Worm (Caenorhabditis elegans) whole organism, L4 larva: ENCODE data around the gene srlf-27.
A peak's percentile ranks its signal among the peaks of the same experiment; 100 is the strongest.

Experiments
- D1046.2 ChIP-seq: fragments of 200-800 bp; sonication (Bioruptor generic); IDR thresholded peaks from 2 replicates; pipeline ENCODE4 v1.3.6; 2022; ENCODE audit warnings: missing genetic modification characterization, missing compliant biosample characterization
- F49E8.2 ChIP-seq: sonication (generic microtip); optimal IDR thresholded peaks from 2 replicates; lab custom pipeline; 2016; ENCODE audit warnings: missing compliant biosample characterization, mild to moderate bottlenecking, missing genetic modification characterization, borderline replicate concordance
- Y105C5A.15 ChIP-seq: fragments of 200-800 bp; sonication (Bioruptor generic); IDR thresholded peaks from 2 replicates; pipeline ENCODE4 v1.3.6; 2022; ENCODE audit warnings: missing genetic modification characterization, missing compliant biosample characterization
- Y5F2A.4 ChIP-seq: fragments of 200-800 bp; sonication (Bioruptor generic); optimal IDR thresholded peaks from 2 replicates; lab custom pipeline; 2018; ENCODE audit warnings: mild to moderate bottlenecking, missing genetic modification characterization, missing compliant biosample characterization
- Y75B8A.6 ChIP-seq: fragments of 200-800 bp; sonication (Bioruptor generic); IDR thresholded peaks from 2 replicates; pipeline ENCODE4 v1.3.6; 2022; ENCODE audit warnings: missing genetic modification reagents, missing genetic modification characterization, missing compliant biosample characterization
- ZK546.5 ChIP-seq, 2 experiments: sonication (generic microtip); optimal IDR thresholded peaks; 2 replicates each; lab custom pipeline; 2017; ENCODE audit warnings: missing biosample characterization in 2 of 2, missing genetic modification characterization in 2 of 2
- aha-1 ChIP-seq: fragments of 150-350 bp; peaks from one replicate; lab custom pipeline; 2014; ENCODE audit warnings: missing biosample characterization, missing genetic modification characterization
- aly-2 ChIP-seq: sonication (generic microtip); optimal IDR thresholded peaks from 2 replicates; lab custom pipeline; 2018; ENCODE audit warnings: missing biosample characterization, missing genetic modification characterization
- attf-4 ChIP-seq: sonication (generic microtip); optimal IDR thresholded peaks from 3 replicates; lab custom pipeline; 2017; ENCODE audit warnings: missing biosample characterization, missing genetic modification characterization
- ceh-28 ChIP-seq: fragments of 150-350 bp; optimal IDR thresholded peaks from 2 replicates; lab custom pipeline; 2014; ENCODE audit warnings: missing biosample characterization, missing genetic modification reagents, missing genetic modification characterization
- ceh-44 ChIP-seq: fragments of 200-800 bp; sonication (Bioruptor generic); IDR thresholded peaks from 2 replicates; pipeline ENCODE4 v1.3.6; 2022; ENCODE audit warnings: missing genetic modification reagents, missing genetic modification characterization, missing compliant biosample characterization
- cey-2 ChIP-seq: sonication (generic microtip); optimal IDR thresholded peaks from 3 replicates; lab custom pipeline; 2017; ENCODE audit warnings: missing genetic modification characterization, mild to moderate bottlenecking, missing compliant biosample characterization, antibody characterized with exemption, borderline replicate concordance; ENCODE audit not compliant: insufficient read depth
- ctbp-1 ChIP-seq: fragments of 200-800 bp; sonication (Bioruptor generic); IDR thresholded peaks from 2 replicates; pipeline ENCODE4 v1.3.6; 2022; ENCODE audit warnings: missing genetic modification reagents, missing genetic modification characterization, missing compliant biosample characterization
- dmd-6 ChIP-seq: fragments of 200-800 bp; sonication (Bioruptor generic); IDR thresholded peaks from 2 replicates; pipeline ENCODE4 v1.3.6; 2022; ENCODE audit warnings: missing genetic modification reagents, missing genetic modification characterization, missing compliant biosample characterization
- dmd-8 ChIP-seq: fragments of 200-800 bp; sonication (Bioruptor generic); IDR thresholded peaks from 2 replicates; pipeline ENCODE4 v1.3.6; 2022; ENCODE audit warnings: missing genetic modification characterization, missing compliant biosample characterization
- dpl-1 ChIP-seq: fragments of 150-350 bp; optimal IDR thresholded peaks from 2 replicates; lab custom pipeline; 2014; ENCODE audit warnings: missing biosample characterization, missing genetic modification reagents, missing genetic modification characterization
- dve-1 ChIP-seq: sonication (generic microtip); optimal IDR thresholded peaks from 2 replicates; lab custom pipeline; 2017; ENCODE audit warnings: antibody characterized with exemption, mild to moderate bottlenecking, missing genetic modification characterization, missing compliant biosample characterization; ENCODE audit not compliant: insufficient read depth
- egl-27 ChIP-seq: sonication (generic microtip); optimal IDR thresholded peaks from 3 replicates; lab custom pipeline; 2017; ENCODE audit warnings: missing biosample characterization, missing genetic modification reagents, missing genetic modification characterization
- egl-43 ChIP-seq: fragments of 200-800 bp; sonication (Bioruptor generic); IDR thresholded peaks from 2 replicates; pipeline ENCODE4 v1.3.6; 2022; ENCODE audit warnings: missing genetic modification reagents, missing genetic modification characterization, missing compliant biosample characterization
- fos-1 ChIP-seq: fragments of 150-350 bp; optimal IDR thresholded peaks from 2 replicates; lab custom pipeline; 2014; ENCODE audit warnings: missing biosample characterization, missing genetic modification characterization
- hif-1 ChIP-seq, 2 experiments: sonication (generic microtip); optimal IDR thresholded peaks; 2 replicates each; lab custom pipeline; 2016 to 2017; ENCODE audit warnings: missing compliant biosample characterization in 2 of 2, missing genetic modification characterization in 2 of 2, missing genetic modification reagents in 2 of 2, missing genotype in 2 of 2, mild to moderate bottlenecking in 1 of 2
- hlh-11 ChIP-seq: fragments of 200-800 bp; sonication (Bioruptor generic); optimal IDR thresholded peaks from 2 replicates; lab custom pipeline; 2018; ENCODE audit warnings: mild to moderate bottlenecking, missing genetic modification characterization, missing compliant biosample characterization
- lin-13 ChIP-seq: fragments of 150-350 bp; optimal IDR thresholded peaks from 2 replicates; lab custom pipeline; 2014; ENCODE audit warnings: missing biosample characterization, missing genetic modification reagents, missing genetic modification characterization
- lin-15B ChIP-seq: fragments of 150-350 bp; sonication (generic microtip); optimal IDR thresholded peaks from 3 replicates; lab custom pipeline; 2014; ENCODE audit warnings: missing biosample characterization, missing genetic modification characterization
- lin-39 ChIP-seq: fragments of 150-350 bp; optimal IDR thresholded peaks from 2 replicates; lab custom pipeline; 2014; ENCODE audit warnings: missing biosample characterization, missing genetic modification reagents, missing genetic modification characterization
- lsy-2 ChIP-seq, 2 experiments: fragments of 150-350 bp in 1 of 2; sonication (generic microtip) in 1 of 2; optimal IDR thresholded peaks; 2 replicates each; lab custom pipeline; 2014 to 2017; ENCODE audit warnings: missing biosample characterization in 2 of 2, missing genetic modification characterization in 2 of 2
- mdl-1 ChIP-seq, 2 experiments: fragments of 150-350 bp in 1 of 2; sonication (generic microtip) in 1 of 2; optimal IDR thresholded peaks; 2 replicates each; lab custom pipeline; 2014 to 2017; ENCODE audit warnings: missing biosample characterization in 2 of 2, missing genetic modification characterization in 2 of 2
- mdt-29 ChIP-seq: fragments of 200-800 bp; sonication (Bioruptor generic); IDR thresholded peaks from 2 replicates; pipeline ENCODE4 v1.3.6; 2022; ENCODE audit warnings: missing genetic modification reagents, missing genetic modification characterization, missing compliant biosample characterization
- mep-1 ChIP-seq: fragments of 150-350 bp; sonication (generic microtip); optimal IDR thresholded peaks from 3 replicates; lab custom pipeline; 2014; ENCODE audit warnings: missing biosample characterization, missing genetic modification characterization
- mxl-3 ChIP-seq: fragments of 200-800 bp; sonication (Bioruptor generic); optimal IDR thresholded peaks from 2 replicates; lab custom pipeline; 2018; ENCODE audit warnings: mild to moderate bottlenecking, missing genetic modification characterization, missing compliant biosample characterization
- nhr-10 ChIP-seq: fragments of 150-350 bp; optimal IDR thresholded peaks from 2 replicates; lab custom pipeline; 2014; ENCODE audit warnings: missing biosample characterization, missing genetic modification characterization
- nhr-102 ChIP-seq: sonication (generic microtip); optimal IDR thresholded peaks from 2 replicates; lab custom pipeline; 2016; ENCODE audit warnings: mild to moderate bottlenecking, missing genetic modification characterization, moderate library complexity, missing compliant biosample characterization
- nhr-237 ChIP-seq: sonication (generic microtip); optimal IDR thresholded peaks from 2 replicates; lab custom pipeline; 2017; ENCODE audit warnings: missing biosample characterization, missing genetic modification characterization
- nhr-25 ChIP-seq: sonication (generic microtip); optimal IDR thresholded peaks from 2 replicates; lab custom pipeline; 2017; ENCODE audit warnings: missing genetic modification characterization, mild to moderate bottlenecking, missing compliant biosample characterization, antibody characterized with exemption, moderate library complexity, borderline replicate concordance; ENCODE audit not compliant: insufficient read depth
- nhr-28 ChIP-seq: fragments of 150-350 bp; optimal IDR thresholded peaks from 2 replicates; lab custom pipeline; 2014; ENCODE audit warnings: missing biosample characterization, missing genetic modification characterization
- nhr-6 ChIP-seq: fragments of 150-350 bp; optimal IDR thresholded peaks from 2 replicates; lab custom pipeline; 2014; ENCODE audit warnings: missing biosample characterization, missing genetic modification characterization
- nhr-76 ChIP-seq: fragments of 150-350 bp; optimal IDR thresholded peaks from 2 replicates; lab custom pipeline; 2014; ENCODE audit warnings: missing biosample characterization, missing genetic modification characterization
- php-3 ChIP-seq: fragments of 200-800 bp; sonication (Bioruptor generic); IDR thresholded peaks from 2 replicates; pipeline ENCODE4 v1.3.6; 2022; ENCODE audit warnings: missing genetic modification reagents, missing genetic modification characterization, missing compliant biosample characterization
- pqm-1 ChIP-seq: sonication (generic microtip); optimal IDR thresholded peaks from 2 replicates; lab custom pipeline; 2017; ENCODE audit warnings: missing biosample characterization, missing genetic modification characterization
- rbr-2 ChIP-seq: sonication (generic microtip); optimal IDR thresholded peaks from 2 replicates; lab custom pipeline; 2016; ENCODE audit warnings: missing genotype, missing genetic modification characterization, missing compliant biosample characterization
- skn-1 ChIP-seq: fragments of 150-350 bp; optimal IDR thresholded peaks from 2 replicates; lab custom pipeline; 2014; ENCODE audit warnings: missing biosample characterization, missing genetic modification characterization
- snpc-1.2 ChIP-seq: fragments of 200-800 bp; sonication (Bioruptor generic); IDR thresholded peaks from 2 replicates; pipeline ENCODE4 v1.3.6; 2022; ENCODE audit warnings: missing genetic modification reagents, missing genetic modification characterization, missing compliant biosample characterization
- unc-62 ChIP-seq, 3 experiments: fragments of 150-350 bp in 1 of 3; sonication (generic microtip); optimal IDR thresholded peaks in 2 of 3; peaks in 1 of 3; 1 replicate in 1 of 3; 2 replicates in 2 of 3; lab custom pipeline; 2014 to 2017; ENCODE audit warnings: missing biosample characterization in 3 of 3, missing genetic modification characterization in 3 of 3, missing genetic modification reagents in 3 of 3, missing genotype in 1 of 3
- vab-7 ChIP-seq: fragments of 200-800 bp; sonication (Bioruptor generic); IDR thresholded peaks from 2 replicates; pipeline ENCODE4 v1.3.6; 2022; ENCODE audit warnings: missing genetic modification reagents, missing genetic modification characterization, missing compliant biosample characterization
- zag-1 ChIP-seq: fragments of 150-350 bp; optimal IDR thresholded peaks from 2 replicates; lab custom pipeline; 2014; ENCODE audit warnings: missing biosample characterization, missing genetic modification characterization
- zip-11 ChIP-seq: fragments of 200-800 bp; sonication (Bioruptor generic); IDR thresholded peaks from 2 replicates; pipeline ENCODE4 v1.3.6; 2022; ENCODE audit warnings: missing genetic modification characterization, missing compliant biosample characterization
- zip-2 ChIP-seq: fragments of 150-350 bp; optimal IDR thresholded peaks from 2 replicates; lab custom pipeline; 2014; ENCODE audit warnings: missing biosample characterization, missing genetic modification characterization
- ztf-7 ChIP-seq: fragments of 150-350 bp; optimal IDR thresholded peaks from 2 replicates; lab custom pipeline; 2014; ENCODE audit warnings: missing biosample characterization, missing genetic modification characterization

srlf-27 gene

ce11 chrIV:14637413-14637812, at the start of gene srlf-27:
TSS of gene srlf-27 (plus strand) at chrIV:14637713.
- no peak for TF ChIP-seq lin-39 (tag; lab: Kevin White, UChicago)
- TF ChIP-seq egl-27 (tag; lab: Kevin White, UChicago): no peak
- TF ChIP-seq pqm-1 (tag; lab: Kevin White, UChicago): no peak
- no peak for TF ChIP-seq snpc-1.2 (GFP tag; lab: Robert Waterston, UW)
- no peak for TF ChIP-seq attf-4 (tag; lab: Kevin White, UChicago)
- TF ChIP-seq hif-1 (tag; optimal IDR thresholded peaks at IDR 0.05; lab: Kevin White, UChicago): no peak
- no peak for TF ChIP-seq Y5F2A.4 (GFP tag; lab: Kevin White, UChicago)
- TF ChIP-seq aly-2 (tag; lab: Kevin White, UChicago): no peak
- TF ChIP-seq nhr-102 (tag; lab: Kevin White, UChicago): no peak
- TF ChIP-seq dve-1 (tag; lab: Kevin White, UChicago): no peak

ce11 chrIV:14594249-14594648, 43.3 kb upstream of the srlf-27 start:
- TF ChIP-seq nhr-10 (tag; lab: Kevin White, UChicago): peak; percentile 95
- TF ChIP-seq skn-1 (tag; lab: Kevin White, UChicago): no peak
- TF ChIP-seq mdt-29: 0 out of 2 replicates have a peak, but pooled peaks have one; percentile 61
- TF ChIP-seq dmd-8 (GFP tag; lab: Robert Waterston, UW): no peak
- peak; percentile 81 for TF ChIP-seq aha-1 (tag; lab: Kevin White, UChicago)
- peak; percentile 94 for TF ChIP-seq nhr-6 (tag; lab: Kevin White, UChicago)
- TF ChIP-seq dpl-1 (GFP tag; lab: Kevin White, UChicago): peak; percentile 41
- TF ChIP-seq Y5F2A.4 (GFP tag; lab: Kevin White, UChicago): no peak
- no peak for TF ChIP-seq F49E8.2 (tag; lab: Kevin White, UChicago)
- TF ChIP-seq ceh-44 (GFP tag; lab: Robert Waterston, UW): no peak
- TF ChIP-seq D1046.2 (GFP tag; lab: Robert Waterston, UW): no peak
- TF ChIP-seq ctbp-1: no peak
- TF ChIP-seq lin-39 (tag; lab: Kevin White, UChicago): no peak
- TF ChIP-seq nhr-76: peak; percentile 73
- peak; percentile 94 for TF ChIP-seq nhr-25 (tag; lab: Kevin White, UChicago)
- TF ChIP-seq pqm-1 (tag; lab: Kevin White, UChicago): peak; percentile 97
- no peak for TF ChIP-seq Y75B8A.6 (GFP tag; lab: Robert Waterston, UW)
- peak; percentile 99 for TF ChIP-seq dve-1 (tag; lab: Kevin White, UChicago)
- TF ChIP-seq lin-15B (tag; lab: Kevin White, UChicago): no peak
- peak; percentile 7 for TF ChIP-seq nhr-237 (tag; lab: Kevin White, UChicago)
- peak; percentile 84 to 98 for TF ChIP-seq unc-62 (GFP tag; optimal IDR thresholded peaks at IDR 0.05 in 1 of 2; lab: Kevin White, UChicago)
- TF ChIP-seq unc-62 (tag; optimal IDR thresholded peaks at IDR 0.05; lab: Kevin White, UChicago): no peak
- TF ChIP-seq lsy-2 (tag; optimal IDR thresholded peaks at IDR 0.05; lab: Kevin White, UChicago): peak; percentile 85 to 96
- TF ChIP-seq cey-2 (tag; lab: Kevin White, UChicago): peak; percentile 92
- peak; percentile 44 for TF ChIP-seq lin-13 (GFP tag; lab: Kevin White, UChicago)
- TF ChIP-seq Y105C5A.15 (GFP tag; lab: Robert Waterston, UW): no peak
- peak; percentile 93 for TF ChIP-seq mep-1
- TF ChIP-seq zip-11: no peak
- peak; percentile 98 for TF ChIP-seq php-3 (GFP tag; lab: Robert Waterston, UW)
- peak; percentile 45 for TF ChIP-seq ztf-7 (tag; lab: Kevin White, UChicago)
- TF ChIP-seq egl-43 (GFP tag; lab: Robert Waterston, UW): no peak
- no peak for TF ChIP-seq ZK546.5 (tag; optimal IDR thresholded peaks at IDR 0.05; lab: Kevin White, UChicago)
- TF ChIP-seq mxl-3 (GFP tag; lab: Kevin White, UChicago): peak; percentile 91
- peak; percentile 61 for TF ChIP-seq zip-2
- TF ChIP-seq ceh-28 (tag; lab: Kevin White, UChicago): no peak
- peak; percentile 99 for TF ChIP-seq nhr-28 (tag; lab: Kevin White, UChicago)
- TF ChIP-seq hlh-11: peak; percentile 99
- peak; percentile 58 for TF ChIP-seq rbr-2 (tag; lab: Kevin White, UChicago)
- TF ChIP-seq nhr-102 (tag; lab: Kevin White, UChicago): peak; percentile 96
- no peak for TF ChIP-seq zag-1 (tag; lab: Kevin White, UChicago)
- peak; percentile 100 for TF ChIP-seq dmd-6 (GFP tag; lab: Robert Waterston, UW)
- TF ChIP-seq fos-1 (tag; lab: Kevin White, UChicago): peak; percentile 86
- TF ChIP-seq mdl-1 (tag; optimal IDR thresholded peaks at IDR 0.05; lab: Kevin White, UChicago): peak; percentile 83 to 99
- TF ChIP-seq vab-7: no peak
